Worm (Caenorhabditis elegans): ENCODE results near the gene ZK742.6.

ce11 chrV:7781511-7781910 is 33.2 kb downstream of the ZK742.6 start, which contains the start of gene cyp-32A1:
- no peak for TF ChIP-seq pha-4 (tag; optimal IDR thresholded peaks at IDR 0.05)
- TF ChIP-seq skn-1 (tag; optimal IDR thresholded peaks at IDR 0.05): no peak
- TF ChIP-seq ceh-28 (tag; optimal IDR thresholded peaks at IDR 0.05): no peak
- no peak for TF ChIP-seq eor-1 (tag; optimal IDR thresholded peaks at IDR 0.05)
- no peak for TF ChIP-seq nhr-12 (tag; optimal IDR thresholded peaks at IDR 0.05)
- TF ChIP-seq fkh-10 (GFP tag; optimal IDR thresholded peaks at IDR 0.05): no peak
- TF ChIP-seq ama-1 (optimal IDR thresholded peaks at IDR 0.05): no peak
- TF ChIP-seq nhr-28 (tag; optimal IDR thresholded peaks at IDR 0.05): no peak
- TF ChIP-seq jun-1 (tag; optimal IDR thresholded peaks at IDR 0.05): no peak
- TF ChIP-seq fkh-2 (tag; optimal IDR thresholded peaks at IDR 0.05): no peak
- no peak for TF ChIP-seq fos-1 (tag; optimal IDR thresholded peaks at IDR 0.05)
- TF ChIP-seq unc-62 (GFP tag; optimal IDR thresholded peaks at IDR 0.05): no peak
- no peak for TF ChIP-seq R02D3.7 (tag; optimal IDR thresholded peaks at IDR 0.05)
- TF ChIP-seq nhr-11 (tag; optimal IDR thresholded peaks at IDR 0.05): no peak
